4 fruit fly cellular contexts compared by ENCODE assay signal in genomic region chr3R:9767620-9768592, dm6.
A peak's percentile ranks its signal among the peaks of the same experiment; 100 is the strongest.
TF ChIP-seq lines count a peak whose summit lies in the region.

TSS of gene Naa80 (plus strand) at chr3R:9767834.

TF ChIP-seq in whole organism, adult, 20 proteins besides CTCF, POLR2A, EP300 and RAD21 (continued from another document):
- TF ChIP-seq bab1 (GFP tag; optimal IDR thresholded peaks at IDR 0.05; lab: Kevin White, UChicago) (peak; percentile 56), cic (GFP tag; optimal IDR thresholded peaks at IDR 0.05; lab: Kevin White, UChicago) (peak; percentile 88)
TF ChIP-seq in whole organism, adult: peak in this region for 17.

TF ChIP-seq in whole organism, embryonic, 481 proteins besides CTCF, POLR2A, EP300 and RAD21 (continued from another document and continues in another):
- TF ChIP-seq ranshi (GFP tag; IDR thresholded peaks at IDR 0.05; lab: Robert Waterston, UW): peak; percentile 54; the same call in 1 of the 2 replicates
- TF ChIP-seq CG13123 (GFP tag; optimal IDR thresholded peaks at IDR 0.05; lab: Kevin White, UChicago): peak; percentile 3
- TF ChIP-seq ttk (GFP tag; IDR thresholded peaks at IDR 0.05; lab: Robert Waterston, UW): peak; percentile 46
- TF ChIP-seq H2.0 (GFP tag; IDR thresholded peaks at IDR 0.05; lab: Robert Waterston, UW): peak; percentile 53
- peak; percentile 48; the same call in 1 of the 2 replicates for TF ChIP-seq CG1024 (GFP tag; IDR thresholded peaks at IDR 0.05; lab: Robert Waterston, UW)
- peak; percentile 82 for TF ChIP-seq mam (GFP tag; optimal IDR thresholded peaks at IDR 0.05; lab: Kevin White, UChicago)
- TF ChIP-seq ase (GFP tag; IDR thresholded peaks at IDR 0.05; lab: Robert Waterston, UW): 0 out of 3 replicates have a peak, but pooled peaks have one; percentile 34
- TF ChIP-seq Spps (tag; optimal IDR thresholded peaks at IDR 0.05; lab: Kevin White, UChicago): no peak
- peak; percentile 48 for TF ChIP-seq CG7556 (GFP tag; optimal IDR thresholded peaks at IDR 0.05; lab: Kevin White, UChicago)
- TF ChIP-seq row (GFP tag; IDR thresholded peaks at IDR 0.05; lab: Robert Waterston, UW): peak; percentile 48; the same call in 2 of the 3 replicates
- TF ChIP-seq Scr (GFP tag; IDR thresholded peaks at IDR 0.05; lab: Robert Waterston, UW; ENCODE audit: partially characterized antibody): peak; percentile 44; the same call in 1 of the 2 replicates
- TF ChIP-seq Dip3 (GFP tag; optimal IDR thresholded peaks at IDR 0.05; lab: Kevin White, UChicago): peak; percentile 83
- TF ChIP-seq gt (GFP tag; IDR thresholded peaks at IDR 0.05; lab: Robert Waterston, UW): no peak
- TF ChIP-seq eve (GFP tag; optimal IDR thresholded peaks at IDR 0.05; lab: Kevin White, UChicago): no peak
- peak; percentile 67 for TF ChIP-seq CG3163 (GFP tag; optimal IDR thresholded peaks at IDR 0.05; lab: Kevin White, UChicago)
- no peak for TF ChIP-seq tap (tag; optimal IDR thresholded peaks at IDR 0.05; lab: Kevin White, UChicago)
- no peak for TF ChIP-seq Oli (tag; optimal IDR thresholded peaks at IDR 0.05; lab: Kevin White, UChicago)
- TF ChIP-seq Asciz (GFP tag; optimal IDR thresholded peaks at IDR 0.05; lab: Kevin White, UChicago): no peak
- TF ChIP-seq unpg (GFP tag; optimal IDR thresholded peaks at IDR 0.05; lab: Kevin White, UChicago): peak; percentile 37
- 0 out of 2 replicates have a peak, but pooled peaks have one; percentile 11 for TF ChIP-seq CG4404 (GFP tag; IDR thresholded peaks at IDR 0.05; lab: Robert Waterston, UW)
- peak; percentile 28; the same call in 1 of the 2 replicates for TF ChIP-seq inv (GFP tag; IDR thresholded peaks at IDR 0.05; lab: Robert Waterston, UW; ENCODE audit: partially characterized antibody)
- no peak for TF ChIP-seq CG33557 (GFP tag; optimal IDR thresholded peaks at IDR 0.05; lab: Kevin White, UChicago)
- peak; percentile 15 for TF ChIP-seq zen (tag; optimal IDR thresholded peaks at IDR 0.05; lab: Kevin White, UChicago)
- no peak for TF ChIP-seq CG6654 (GFP tag; optimal IDR thresholded peaks at IDR 0.05; lab: Kevin White, UChicago)
- TF ChIP-seq dmrt11E (tag; optimal IDR thresholded peaks at IDR 0.05; lab: Kevin White, UChicago): peak; percentile 16
- peak; percentile 35 for TF ChIP-seq PHDP (tag; optimal IDR thresholded peaks at IDR 0.05; lab: Kevin White, UChicago)
- peak; percentile 22 for TF ChIP-seq crc (GFP tag; optimal IDR thresholded peaks at IDR 0.05; lab: Kevin White, UChicago)
- TF ChIP-seq knrl (GFP tag; IDR thresholded peaks at IDR 0.05; lab: Robert Waterston, UW; ENCODE audit: partially characterized antibody): peak; percentile 52; the same call in 1 of the 3 replicates
- peak; percentile 66 for TF ChIP-seq Bgb (GFP tag; IDR thresholded peaks at IDR 0.05; lab: Robert Waterston, UW; ENCODE audit: partially characterized antibody)
- TF ChIP-seq klu (GFP tag; IDR thresholded peaks at IDR 0.05; lab: Robert Waterston, UW): no peak
- peak; percentile 31 for TF ChIP-seq NK7.1 (GFP tag; optimal IDR thresholded peaks at IDR 0.05; lab: Kevin White, UChicago)
- no peak for TF ChIP-seq Sox102F (GFP tag; optimal IDR thresholded peaks at IDR 0.05; lab: Kevin White, UChicago)
- TF ChIP-seq Hmx (GFP tag; optimal IDR thresholded peaks at IDR 0.05; lab: Kevin White, UChicago): no peak
- 0 out of 3 replicates have a peak, but pooled peaks have one; percentile 23 for TF ChIP-seq HLH4C (GFP tag; IDR thresholded peaks at IDR 0.05; lab: Robert Waterston, UW; ENCODE audit: partially characterized antibody)
- peak; percentile 57 for TF ChIP-seq CG33213 (GFP tag; optimal IDR thresholded peaks at IDR 0.05; lab: Kevin White, UChicago)
- peak; percentile 9 for TF ChIP-seq Tbp (GFP tag; optimal IDR thresholded peaks at IDR 0.05; lab: Kevin White, UChicago)
- peak; percentile 51 for TF ChIP-seq CG3281 (GFP tag; optimal IDR thresholded peaks at IDR 0.05; lab: Kevin White, UChicago)
- no peak for TF ChIP-seq CG6254 (GFP tag; optimal IDR thresholded peaks at IDR 0.05; lab: Kevin White, UChicago)
- TF ChIP-seq CG18619 (GFP tag; optimal IDR thresholded peaks at IDR 0.05; lab: Kevin White, UChicago): peak; percentile 54
- TF ChIP-seq Mes4 (GFP tag; optimal IDR thresholded peaks at IDR 0.05; lab: Kevin White, UChicago): peak; percentile 45

TF ChIP-seq in whole organism, prepupa, 60 proteins besides CTCF, POLR2A, EP300 and RAD21 (continued from another document):
- TF ChIP-seq CG3919 (GFP tag; optimal IDR thresholded peaks at IDR 0.05; lab: Kevin White, UChicago) (peak; percentile 71), OdsH (GFP tag; optimal IDR thresholded peaks at IDR 0.05; lab: Kevin White, UChicago) (peak; percentile 42), Sox15 (GFP tag; optimal IDR thresholded peaks at IDR 0.05; lab: Kevin White, UChicago) (peak; percentile 24), CG8319 (GFP tag; optimal IDR thresholded peaks at IDR 0.05; lab: Kevin White, UChicago) (peak; percentile 8), CG10631 (GFP tag; optimal IDR thresholded peaks at IDR 0.05; lab: Kevin White, UChicago) (peak; percentile 75), vri (GFP tag; optimal IDR thresholded peaks at IDR 0.05; lab: Kevin White, UChicago) (peak; percentile 60), fd85E (GFP tag; optimal IDR thresholded peaks at IDR 0.05; lab: Kevin White, UChicago) (no peak), svp (GFP tag; lab: Kevin White, UChicago) (no peak), cyc (GFP tag; optimal IDR thresholded peaks at IDR 0.05; lab: Kevin White, UChicago) (peak; percentile 73), CG9139 (GFP tag; optimal IDR thresholded peaks at IDR 0.05; lab: Kevin White, UChicago) (no peak), CG7368 (GFP tag; optimal IDR thresholded peaks at IDR 0.05; lab: Kevin White, UChicago) (peak; percentile 57), Sox102F (GFP tag; optimal IDR thresholded peaks at IDR 0.05; lab: Kevin White, UChicago) (no peak), CG15336 (GFP tag; IDR thresholded peaks at IDR 0.05; lab: Robert Waterston, UW) (peak; percentile 40; the same call in 1 of the 2 replicates), CG8119 (GFP tag; IDR thresholded peaks at IDR 0.05; lab: Robert Waterston, UW) (no peak), CG11902 (GFP tag; optimal IDR thresholded peaks at IDR 0.05; lab: Kevin White, UChicago) (peak; percentile 32), Ets96B (tag; optimal IDR thresholded peaks at IDR 0.05; lab: Kevin White, UChicago) (no peak), fkh (GFP tag; optimal IDR thresholded peaks at IDR 0.05; lab: Kevin White, UChicago) (peak; percentile 80), CG11294 (GFP tag; IDR thresholded peaks at IDR 0.05; lab: Robert Waterston, UW) (no peak), CG6854 (GFP tag; optimal IDR thresholded peaks at IDR 0.05; lab: Kevin White, UChicago) (no peak), eg (GFP tag; IDR thresholded peaks at IDR 0.05; lab: Robert Waterston, UW) (0 out of 3 replicates have a peak, but pooled peaks have one; percentile 30), CG32006 (GFP tag; optimal IDR thresholded peaks at IDR 0.05; lab: Kevin White, UChicago) (no peak), CG4318 (GFP tag; optimal IDR thresholded peaks at IDR 0.05; lab: Kevin White, UChicago) (no peak), CG11762 (GFP tag; optimal IDR thresholded peaks at IDR 0.05; lab: Kevin White, UChicago; ENCODE audit: insufficient read depth) (no peak), Hr39 (GFP tag; optimal IDR thresholded peaks at IDR 0.05; lab: Kevin White, UChicago) (peak; percentile 67), CG16779 (tag; optimal IDR thresholded peaks at IDR 0.05; lab: Kevin White, UChicago) (no peak), CG3032 (tag; optimal IDR thresholded peaks at IDR 0.05; lab: Kevin White, UChicago) (peak; percentile 38), Hr4 (GFP tag; optimal IDR thresholded peaks at IDR 0.05; lab: Kevin White, UChicago) (no peak), esn (GFP tag; optimal IDR thresholded peaks at IDR 0.05; lab: Kevin White, UChicago) (peak; percentile 68), net (GFP tag; optimal IDR thresholded peaks at IDR 0.05; lab: Kevin White, UChicago) (peak; percentile 59), Ets21C (GFP tag; optimal IDR thresholded peaks at IDR 0.05; lab: Kevin White, UChicago) (no peak), CG8632 (GFP tag; optimal IDR thresholded peaks at IDR 0.05; lab: Kevin White, UChicago) (peak; percentile 46), CG6276 (GFP tag; optimal IDR thresholded peaks at IDR 0.05; lab: Kevin White, UChicago) (no peak), dac (GFP tag; optimal IDR thresholded peaks at IDR 0.05; lab: Kevin White, UChicago) (no peak), Lpt (GFP tag; optimal IDR thresholded peaks at IDR 0.05; lab: Kevin White, UChicago) (peak; percentile 35), CG6808 (GFP tag; optimal IDR thresholded peaks at IDR 0.05; lab: Kevin White, UChicago) (peak; percentile 57), achi (GFP tag; optimal IDR thresholded peaks at IDR 0.05; lab: Kevin White, UChicago) (peak; percentile 48), Eip78C (GFP tag; lab: Kevin White, UChicago) (peak; percentile 89), Gug (GFP tag; IDR thresholded peaks at IDR 0.05; lab: Robert Waterston, UW) (no peak), Met (GFP tag; optimal IDR thresholded peaks at IDR 0.05; lab: Kevin White, UChicago) (no peak), CG6163 (GFP tag; IDR thresholded peaks at IDR 0.05; lab: Robert Waterston, UW) (peak; percentile 59; the same call in 2 of the 3 replicates), fd59A (GFP tag; optimal IDR thresholded peaks at IDR 0.05; lab: Kevin White, UChicago) (peak; percentile 20)

TF ChIP-seq in whole organism, wandering third instar larva, 38 proteins besides CTCF, POLR2A, EP300 and RAD21 (continued from another document):
- TF ChIP-seq tai (GFP tag; optimal IDR thresholded peaks at IDR 0.05; lab: Kevin White, UChicago) (no peak), woc (GFP tag; optimal IDR thresholded peaks at IDR 0.05; lab: Kevin White, UChicago) (peak; percentile 60), ey (GFP tag; optimal IDR thresholded peaks at IDR 0.05; lab: Kevin White, UChicago) (peak; percentile 70), Rel (GFP tag; optimal IDR thresholded peaks at IDR 0.05; lab: Kevin White, UChicago) (no peak), Rel (tag; optimal IDR thresholded peaks at IDR 0.05; lab: Kevin White, UChicago) (peak; percentile 77), Hr78 (GFP tag; optimal IDR thresholded peaks at IDR 0.05; lab: Kevin White, UChicago) (no peak), brk (GFP tag; optimal IDR thresholded peaks at IDR 0.05; lab: Kevin White, UChicago) (no peak), dsf (GFP tag; optimal IDR thresholded peaks at IDR 0.05; lab: Kevin White, UChicago; ENCODE audit: borderline replicate concordance) (peak; percentile 48), usp (GFP tag; optimal IDR thresholded peaks at IDR 0.05; lab: Kevin White, UChicago) (no peak), CG32264 (GFP tag; optimal IDR thresholded peaks at IDR 0.05; lab: Kevin White, UChicago) (peak; percentile 22), Hr83 (GFP tag; optimal IDR thresholded peaks at IDR 0.05; lab: Kevin White, UChicago; ENCODE audit: poor library complexity, severe bottlenecking) (peak; percentile 93), jim (GFP tag; optimal IDR thresholded peaks at IDR 0.05; lab: Kevin White, UChicago) (peak; percentile 30), Dif (GFP tag; optimal IDR thresholded peaks at IDR 0.05; lab: Kevin White, UChicago; ENCODE audit: partially characterized antibody) (peak; percentile 42), Vsx2 (GFP tag; optimal IDR thresholded peaks at IDR 0.05; lab: Kevin White, UChicago; ENCODE audit: partially characterized antibody) (no peak), CrebA (GFP tag; optimal IDR thresholded peaks at IDR 0.05; lab: Kevin White, UChicago; ENCODE audit: borderline replicate concordance) (no peak), fru (GFP tag; optimal IDR thresholded peaks at IDR 0.05; lab: Kevin White, UChicago) (peak; percentile 70)
